Worm (Caenorhabditis elegans) whole organism, mixed stage, embryonic: ENCODE measurements around the gene clc-20.

Source experiments
- M03D4.4 ChIP-seq: sonication (generic microtip); optimal IDR thresholded peaks from 2 replicates; lab custom pipeline; 2017; ENCODE audit warnings: mild to moderate bottlenecking, missing genetic modification characterization, missing compliant biosample characterization
- bed-3 ChIP-seq: fragments of 200-800 bp; sonication (Bioruptor generic); optimal IDR thresholded peaks from 3 replicates; lab custom pipeline; 2018; ENCODE audit warnings: mild to moderate bottlenecking, missing genetic modification characterization, moderate library complexity, missing compliant biosample characterization
- blmp-1 ChIP-seq: fragments of 150-350 bp; optimal IDR thresholded peaks from 2 replicates; lab custom pipeline; 2014; ENCODE audit warnings: missing biosample characterization, missing genetic modification characterization
- ceh-39 ChIP-seq: fragments of 150-350 bp; optimal IDR thresholded peaks from 2 replicates; lab custom pipeline; 2014; ENCODE audit warnings: missing biosample characterization, missing genetic modification characterization
- ceh-43 ChIP-seq: fragments of 200-800 bp; sonication (Bioruptor generic); optimal IDR thresholded peaks from 2 replicates; lab custom pipeline; 2018; ENCODE audit warnings: mild to moderate bottlenecking, missing genetic modification characterization, moderate library complexity, missing compliant biosample characterization
- ceh-83 ChIP-seq: fragments of 200-800 bp; sonication (Bioruptor generic); optimal IDR thresholded peaks from 2 replicates; lab custom pipeline; 2018; ENCODE audit warnings: mild to moderate bottlenecking, missing genetic modification characterization, missing compliant biosample characterization
- ces-1 ChIP-seq: fragments of 150-350 bp; optimal IDR thresholded peaks from 2 replicates; lab custom pipeline; 2014; ENCODE audit warnings: missing biosample characterization, missing genetic modification reagents, missing genetic modification characterization
- cnd-1 ChIP-seq: fragments of 200-800 bp; sonication (Bioruptor generic); optimal IDR thresholded peaks from 2 replicates; lab custom pipeline; 2018; ENCODE audit warnings: mild to moderate bottlenecking, missing genetic modification characterization, missing compliant biosample characterization
- drap-1 ChIP-seq: fragments of 200-800 bp; sonication (Bioruptor generic); optimal IDR thresholded peaks from 3 replicates; lab custom pipeline; 2018; ENCODE audit warnings: mild to moderate bottlenecking, missing genetic modification characterization, missing compliant biosample characterization
- elt-1 ChIP-seq: sonication (generic microtip); optimal IDR thresholded peaks from 2 replicates; lab custom pipeline; 2017; ENCODE audit warnings: missing genetic modification characterization, mild to moderate bottlenecking, missing compliant biosample characterization, antibody characterized with exemption, moderate library complexity, borderline replicate concordance; ENCODE audit not compliant: insufficient read depth
- elt-3 ChIP-seq: fragments of 150-350 bp; optimal IDR thresholded peaks from 2 replicates; lab custom pipeline; 2014; ENCODE audit warnings: missing biosample characterization, missing genetic modification characterization
- flh-1 ChIP-seq: fragments of 200-800 bp; sonication (Bioruptor generic); optimal IDR thresholded peaks from 2 replicates; lab custom pipeline; 2018; ENCODE audit warnings: mild to moderate bottlenecking, missing genetic modification characterization, moderate library complexity, missing compliant biosample characterization
- ham-2 ChIP-seq: fragments of 200-800 bp; sonication (Bioruptor generic); optimal IDR thresholded peaks from 2 replicates; lab custom pipeline; 2018; ENCODE audit warnings: mild to moderate bottlenecking, missing genetic modification characterization, missing compliant biosample characterization
- lin-13 ChIP-seq: fragments of 150-350 bp; optimal IDR thresholded peaks from 2 replicates; lab custom pipeline; 2014; ENCODE audit warnings: missing biosample characterization, missing genetic modification characterization
- lin-32 ChIP-seq: fragments of 200-800 bp; sonication (Bioruptor generic); optimal IDR thresholded peaks from 2 replicates; lab custom pipeline; 2018; ENCODE audit warnings: mild to moderate bottlenecking, missing genetic modification characterization, missing compliant biosample characterization
- lsy-2 ChIP-seq: fragments of 150-350 bp; optimal IDR thresholded peaks from 2 replicates; lab custom pipeline; 2014; ENCODE audit warnings: missing biosample characterization, missing genetic modification characterization
- mab-5 ChIP-seq: fragments of 150-350 bp; optimal IDR thresholded peaks from 2 replicates; lab custom pipeline; 2014; ENCODE audit warnings: missing biosample characterization, missing genetic modification characterization
- mls-2 ChIP-seq: sonication (generic microtip); optimal IDR thresholded peaks from 2 replicates; lab custom pipeline; 2016; ENCODE audit warnings: mild to moderate bottlenecking, missing genetic modification characterization, moderate library complexity, missing compliant biosample characterization
- nhr-12 ChIP-seq: fragments of 150-350 bp; optimal IDR thresholded peaks from 2 replicates; lab custom pipeline; 2014; ENCODE audit warnings: missing biosample characterization, missing genetic modification characterization
- nhr-2 ChIP-seq: fragments of 150-350 bp; optimal IDR thresholded peaks from 2 replicates; lab custom pipeline; 2014; ENCODE audit warnings: missing biosample characterization, missing genetic modification characterization
- nhr-237 ChIP-seq: fragments of 150-350 bp; optimal IDR thresholded peaks from 2 replicates; lab custom pipeline; 2014; ENCODE audit warnings: missing biosample characterization, missing genetic modification characterization
- nhr-28 ChIP-seq: fragments of 150-350 bp; optimal IDR thresholded peaks from 2 replicates; lab custom pipeline; 2014; ENCODE audit warnings: missing biosample characterization, missing genetic modification characterization
- nhr-76 ChIP-seq: sonication (generic microtip); optimal IDR thresholded peaks from 2 replicates; lab custom pipeline; 2017; ENCODE audit warnings: missing biosample characterization, missing genetic modification characterization
- pha-4 ChIP-seq: fragments of 150-350 bp; optimal IDR thresholded peaks from 2 replicates; lab custom pipeline; 2018; ENCODE audit warnings: missing biosample characterization, missing genetic modification reagents, missing genetic modification characterization
- sem-2 ChIP-seq: fragments of 200-800 bp; sonication (Bioruptor generic); optimal IDR thresholded peaks from 2 replicates; lab custom pipeline; 2018; ENCODE audit warnings: mild to moderate bottlenecking, missing genetic modification characterization, missing compliant biosample characterization
- snpc-4 ChIP-seq: fragments of 150-350 bp; optimal IDR thresholded peaks from 2 replicates; lab custom pipeline; 2014; ENCODE audit warnings: missing biosample characterization, missing genetic modification characterization
- sptf-1 ChIP-seq: sonication (generic microtip); optimal IDR thresholded peaks from 2 replicates; lab custom pipeline; 2017; ENCODE audit warnings: mild to moderate bottlenecking, missing genetic modification characterization, moderate library complexity, missing compliant biosample characterization
- tbx-8 ChIP-seq: fragments of 200-800 bp; sonication (Bioruptor generic); optimal IDR thresholded peaks from 2 replicates; lab custom pipeline; 2018; ENCODE audit warnings: mild to moderate bottlenecking, missing genetic modification characterization, moderate library complexity, missing compliant biosample characterization
- unc-120 ChIP-seq: sonication (generic microtip); optimal IDR thresholded peaks from 2 replicates; lab custom pipeline; 2017; ENCODE audit warnings: missing genetic modification characterization, missing compliant biosample characterization; ENCODE audit not compliant: poor library complexity, severe bottlenecking
- unc-39 ChIP-seq: fragments of 150-350 bp; optimal IDR thresholded peaks from 2 replicates; lab custom pipeline; 2014; ENCODE audit warnings: missing biosample characterization, missing genetic modification characterization
- unc-62 ChIP-seq: fragments of 150-350 bp; optimal IDR thresholded peaks from 2 replicates; lab custom pipeline; 2014; ENCODE audit warnings: missing biosample characterization, missing genetic modification reagents, missing genetic modification characterization
- zip-8 ChIP-seq: fragments of 150-350 bp; optimal IDR thresholded peaks from 2 replicates; lab custom pipeline; 2014; ENCODE audit warnings: missing biosample characterization, missing genetic modification characterization

clc-20 gene

ce11 chrIII:833711-834442, 38.5 kb upstream of the clc-20 start (continued):
- TF ChIP-seq sptf-1 (peak; percentile 66), bed-3 (no peak), elt-3 (peak; percentile 83), sem-2 (GFP tag; lab: Kevin White, UChicago) (no peak), tbx-8 (GFP tag; lab: Kevin White, UChicago) (no peak), cnd-1 (peak; percentile 53)

- TF ChIP-seq ces-1 (GFP tag; lab: Kevin White, UChicago) (no peak), nhr-237 (no peak), unc-120 (no peak)
Measured at ce11 chrIII:834443-834815, 38.0 kb upstream of the clc-20 start.

DNA sequence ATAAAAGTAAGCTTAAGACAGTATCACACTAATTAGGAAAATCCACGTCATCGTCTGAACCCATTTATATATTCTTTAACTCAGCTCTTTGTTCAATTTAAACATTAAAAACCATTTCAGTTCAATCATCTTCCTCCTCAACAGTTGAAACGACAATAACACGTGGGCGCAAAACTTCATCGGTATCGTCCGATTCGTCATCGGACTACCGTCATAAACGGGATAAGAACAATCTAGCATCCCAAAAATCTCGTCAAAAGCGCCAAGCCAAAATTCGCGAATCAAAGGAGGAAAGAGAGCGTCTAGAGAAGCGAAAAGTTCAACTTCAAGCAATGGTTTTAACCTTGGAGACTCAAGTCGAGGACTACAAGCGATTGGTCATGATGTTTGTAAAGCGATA, 37.2 kb upstream of the clc-20 start:
- TF ChIP-seq pha-4 (tag; lab: Kevin White, UChicago) (no peak), sem-2 (GFP tag; lab: Kevin White, UChicago) (no peak), bed-3 (no peak), ceh-83 (GFP tag; lab: Kevin White, UChicago) (no peak), unc-39 (tag; lab: Kevin White, UChicago) (no peak), nhr-76 (no peak), elt-1 (tag; lab: Kevin White, UChicago) (no peak), ceh-43 (GFP tag; lab: Kevin White, UChicago) (no peak), nhr-28 (tag; lab: Kevin White, UChicago) (no peak), unc-120 (no peak), ham-2 (GFP tag; lab: Kevin White, UChicago) (no peak), M03D4.4 (tag; lab: Kevin White, UChicago) (no peak), ceh-39 (tag; lab: Kevin White, UChicago) (no peak), drap-1 (GFP tag; lab: Kevin White, UChicago) (no peak), blmp-1 (tag; lab: Kevin White, UChicago) (no peak), zip-8 (tag; lab: Kevin White, UChicago) (no peak), ces-1 (GFP tag; lab: Kevin White, UChicago) (no peak)
- TF ChIP-seq, all 35 proteins: peak for 0

DNA sequence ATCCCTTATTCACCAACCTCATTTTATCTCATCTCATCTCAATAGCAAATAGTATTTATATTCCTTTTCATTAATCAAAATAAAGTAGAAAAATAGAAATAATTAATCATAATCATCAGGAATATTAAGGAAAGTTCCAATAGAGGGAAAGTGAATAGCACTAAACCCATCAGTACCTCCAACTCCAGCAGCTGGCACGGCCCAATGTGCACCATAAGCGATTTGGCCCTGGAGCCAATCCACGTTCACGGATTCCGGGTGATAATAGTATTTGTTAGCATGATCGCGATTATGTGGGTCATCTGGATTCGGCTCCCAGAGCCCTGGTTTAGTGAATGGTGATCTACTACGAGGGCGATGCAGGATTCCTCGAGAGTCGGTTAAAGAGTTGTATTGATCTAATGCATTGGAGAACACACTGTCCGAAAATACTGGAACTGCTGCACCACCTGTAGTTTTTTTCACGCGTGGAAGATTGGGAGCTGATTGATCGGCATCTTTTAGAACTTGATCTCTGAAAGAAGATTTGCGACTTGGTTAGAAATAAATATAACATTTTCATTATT, 36.6 kb upstream of the clc-20 start:
- TF ChIP-seq zip-8 (tag; lab: Kevin White, UChicago), result no peak
- TF ChIP-seq unc-62 (GFP tag; lab: Kevin White, UChicago), result peak; percentile 14
- TF ChIP-seq tbx-8 (GFP tag; lab: Kevin White, UChicago), result peak; percentile 66
- peak; percentile 64 for TF ChIP-seq ceh-83 (GFP tag; lab: Kevin White, UChicago)
- no peak for TF ChIP-seq snpc-4 (tag; lab: Kevin White, UChicago)
- TF ChIP-seq mab-5 (tag; lab: Kevin White, UChicago), result no peak
- TF ChIP-seq lsy-2 (tag; lab: Kevin White, UChicago), result peak; percentile 4
- TF ChIP-seq lin-13, result no peak
- peak; percentile 53 for TF ChIP-seq unc-120
- TF ChIP-seq flh-1 (GFP tag; lab: Kevin White, UChicago), result peak; percentile 69
- TF ChIP-seq unc-39 (tag; lab: Kevin White, UChicago), result peak; percentile 50
- peak; percentile 60 for TF ChIP-seq nhr-237
- TF ChIP-seq nhr-2, result no peak
- peak; percentile 48 for TF ChIP-seq ceh-43 (GFP tag; lab: Kevin White, UChicago)
- peak; percentile 3 for TF ChIP-seq lin-32 (GFP tag; lab: Kevin White, UChicago)
- TF ChIP-seq sem-2 (GFP tag; lab: Kevin White, UChicago), result peak; percentile 62
- peak; percentile 47 for TF ChIP-seq ham-2 (GFP tag; lab: Kevin White, UChicago)
- TF ChIP-seq nhr-76, result no peak
- peak; percentile 88 for TF ChIP-seq sptf-1
- TF ChIP-seq pha-4 (tag; lab: Kevin White, UChicago), result peak; percentile 20
- peak; percentile 79 for TF ChIP-seq mls-2 (tag; lab: Kevin White, UChicago)
- peak; percentile 57 for TF ChIP-seq M03D4.4 (tag; lab: Kevin White, UChicago)
- TF ChIP-seq bed-3, result peak; percentile 38
- TF ChIP-seq ces-1 (GFP tag; lab: Kevin White, UChicago), result peak; percentile 46
- TF ChIP-seq nhr-12 (tag; lab: Kevin White, UChicago), result no peak
- TF ChIP-seq drap-1 (GFP tag; lab: Kevin White, UChicago), result peak; percentile 76
- no peak for TF ChIP-seq nhr-28 (tag; lab: Kevin White, UChicago)
- no peak for TF ChIP-seq ceh-39 (tag; lab: Kevin White, UChicago)
- no peak for TF ChIP-seq elt-1 (tag; lab: Kevin White, UChicago)
- peak; percentile 40 for TF ChIP-seq cnd-1
- peak; percentile 85 for TF ChIP-seq elt-3
